Worm (Caenorhabditis elegans): ENCODE measurements around the gene glb-3.

Gene glb-3

DNA sequence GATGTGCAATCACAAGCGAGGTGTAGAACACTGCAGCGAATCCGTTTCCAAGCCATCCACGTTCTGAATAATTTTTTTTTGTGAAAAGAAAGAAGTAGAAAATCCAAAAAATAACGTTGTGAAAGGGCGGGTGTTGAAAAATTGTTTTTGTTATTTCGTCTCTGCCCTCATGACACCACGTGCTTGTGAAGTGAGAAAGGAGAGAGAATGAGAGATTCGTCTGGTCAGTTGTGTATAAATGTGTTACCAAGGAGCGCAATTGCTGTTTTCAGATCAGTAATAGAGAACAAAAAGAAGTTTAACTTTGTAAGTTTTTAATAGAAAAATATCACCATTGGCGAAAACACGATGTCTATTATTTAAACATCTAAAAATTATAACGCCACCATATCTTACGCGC, 13.1 kb upstream of the glb-3 start:
- no peak for TF ChIP-seq pqm-1 (tag; optimal IDR thresholded peaks at IDR 0.05)
- no peak for TF ChIP-seq K09A11.1 (tag; optimal IDR thresholded peaks at IDR 0.05; ENCODE audit: insufficient read depth)
- TF ChIP-seq nhr-232 (tag; optimal IDR thresholded peaks at IDR 0.05) = no peak
- no peak for TF ChIP-seq tbx-7 (tag; optimal IDR thresholded peaks at IDR 0.05)
- TF ChIP-seq ahr-1 (tag; optimal IDR thresholded peaks at IDR 0.05) = no peak
- peak; percentile 81 for TF ChIP-seq hlh-30 (tag; optimal IDR thresholded peaks at IDR 0.05; ENCODE audit: insufficient read depth)
- TF ChIP-seq sdc-2 (tag; optimal IDR thresholded peaks at IDR 0.05) = no peak
- TF ChIP-seq unc-42 (tag; optimal IDR thresholded peaks at IDR 0.05) = peak; percentile 77
- TF ChIP-seq pha-4 (tag; optimal IDR thresholded peaks at IDR 0.05) = no peak

DNA sequence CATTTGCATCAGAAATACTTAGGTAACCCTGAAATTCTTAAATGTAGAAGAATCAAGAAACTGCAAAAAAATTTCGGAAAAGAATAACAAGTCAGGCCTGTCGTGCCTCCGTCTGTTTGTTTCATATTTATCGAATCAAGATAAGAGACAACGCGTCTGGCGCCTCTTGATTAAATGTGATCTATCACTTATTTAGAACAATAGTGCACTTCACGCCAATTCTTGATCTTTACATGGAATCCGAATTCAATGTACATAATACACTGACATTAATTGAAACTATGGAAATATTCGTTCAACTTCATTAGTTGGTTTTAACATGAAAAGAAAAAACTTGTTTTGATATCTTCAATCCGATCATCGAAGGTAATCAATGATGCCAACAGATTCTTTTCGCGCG, 11.9 kb upstream of the glb-3 start, which contains the start of gene mboa-2:
Gene mboa-2, minus strand, starts transcription at position 28 of the 400 bp plus-strand sequence.
- TF ChIP-seq ceh-18 (tag; optimal IDR thresholded peaks at IDR 0.05) = no peak
- TF ChIP-seq K09A11.1 (tag; optimal IDR thresholded peaks at IDR 0.05; ENCODE audit: insufficient read depth) = no peak
- no peak for TF ChIP-seq ttx-3 (tag; optimal IDR thresholded peaks at IDR 0.05)
- no peak for TF ChIP-seq unc-3 (GFP tag; conservative IDR thresholded peaks at IDR 0.05)
- no peak for TF ChIP-seq unc-3 (tag; optimal IDR thresholded peaks at IDR 0.05)
- TF ChIP-seq pag-3 (tag; optimal IDR thresholded peaks at IDR 0.05; ENCODE audit: borderline replicate concordance) = no peak
- no peak for TF ChIP-seq syd-9 (tag; optimal IDR thresholded peaks at IDR 0.05)
- no peak for TF ChIP-seq ets-4 (tag; optimal IDR thresholded peaks at IDR 0.05)
- TF ChIP-seq ztf-16 (tag; optimal IDR thresholded peaks at IDR 0.05) = no peak
- TF ChIP-seq tbx-2 (tag; optimal IDR thresholded peaks at IDR 0.05) = no peak

DNA sequence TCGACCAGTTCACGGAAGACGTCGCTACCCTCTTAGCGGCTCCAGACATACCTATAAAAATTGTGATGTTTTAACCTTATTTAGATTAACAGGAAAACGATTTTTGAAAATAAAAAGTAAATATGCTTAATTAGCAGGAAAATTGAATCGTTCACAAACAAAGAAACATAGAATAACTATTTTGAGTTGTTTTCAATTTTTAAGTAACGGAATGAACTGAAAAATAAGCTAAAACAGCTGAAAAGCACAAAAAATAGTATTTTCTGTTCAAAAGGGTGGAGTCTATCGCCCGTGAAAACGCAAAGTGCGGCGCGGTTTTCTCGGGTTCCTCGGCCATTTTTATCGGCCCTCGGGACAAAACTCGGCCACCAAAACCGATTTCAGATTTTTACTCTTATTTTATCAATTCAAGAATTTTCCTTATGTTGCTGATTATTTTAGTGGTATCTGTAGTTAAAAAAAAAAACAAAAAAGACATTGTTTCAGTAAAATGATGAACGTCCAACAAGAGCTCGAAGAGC, 10.5 kb upstream of the glb-3 start, which contains the start of the genes atp-5 and lmtr-3:
Gene atp-5, minus strand, starts transcription at position 51 of the 521 bp plus-strand sequence.
Gene lmtr-3, plus strand, starts transcription at position 370 of the 521 bp plus-strand sequence.
- peak; percentile 88 for TF ChIP-seq ets-4 (tag; optimal IDR thresholded peaks at IDR 0.05)
- TF ChIP-seq sdc-2 (tag; optimal IDR thresholded peaks at IDR 0.05) = no peak
- TF ChIP-seq C38D4.7 (GFP tag; optimal IDR thresholded peaks at IDR 0.05) = no peak
- TF ChIP-seq rnt-1 (tag; optimal IDR thresholded peaks at IDR 0.05) = peak; percentile 74
- TF ChIP-seq pqm-1 (tag; optimal IDR thresholded peaks at IDR 0.05) = peak; percentile 8
- peak; percentile 25 for TF ChIP-seq unc-42 (tag; optimal IDR thresholded peaks at IDR 0.05)
- TF ChIP-seq ceh-18 (tag; optimal IDR thresholded peaks at IDR 0.05) = peak; percentile 45
- peak; percentile 9 for TF ChIP-seq fax-1 (tag; optimal IDR thresholded peaks at IDR 0.05)
- TF ChIP-seq hlh-30 (tag; optimal IDR thresholded peaks at IDR 0.05; ENCODE audit: insufficient read depth) = peak; percentile 16
- TF ChIP-seq elt-2 (tag; optimal IDR thresholded peaks at IDR 0.05) = peak; percentile 60
- no peak for TF ChIP-seq ceh-19 (GFP tag; optimal IDR thresholded peaks at IDR 0.05)
- TF ChIP-seq odd-2 (tag; optimal IDR thresholded peaks at IDR 0.05) = no peak
- no peak for TF ChIP-seq pax-1 (tag; optimal IDR thresholded peaks at IDR 0.05)
- no peak for TF ChIP-seq ceh-6 (GFP tag; optimal IDR thresholded peaks at IDR 0.05)
- peak; percentile 97 for TF ChIP-seq ceh-31 (tag; optimal IDR thresholded peaks at IDR 0.05)
- TF ChIP-seq unc-86 (tag; optimal IDR thresholded peaks at IDR 0.05) = no peak
- peak; percentile 77 for TF ChIP-seq mec-3 (tag; optimal IDR thresholded peaks at IDR 0.05; ENCODE audit: borderline replicate concordance)
- no peak for TF ChIP-seq nhr-232 (tag; optimal IDR thresholded peaks at IDR 0.05)
- no peak for TF ChIP-seq unc-55 (GFP tag; optimal IDR thresholded peaks at IDR 0.05)
- TF ChIP-seq npax-4 (tag; optimal IDR thresholded peaks at IDR 0.05) = no peak
- TF ChIP-seq F13H6.1 (tag; optimal IDR thresholded peaks at IDR 0.05) = peak; percentile 50
- TF ChIP-seq pros-1 (tag; optimal IDR thresholded peaks at IDR 0.05) = no peak
- peak; percentile 80 for TF ChIP-seq tbx-7 (tag; optimal IDR thresholded peaks at IDR 0.05)
- TF ChIP-seq pha-2 (tag; optimal IDR thresholded peaks at IDR 0.05) = no peak
- TF ChIP-seq ceh-48 (tag; optimal IDR thresholded peaks at IDR 0.05) = no peak
- no peak for TF ChIP-seq ttx-3 (tag; optimal IDR thresholded peaks at IDR 0.05)
- TF ChIP-seq ceh-30 (tag; optimal IDR thresholded peaks at IDR 0.05) = no peak
- peak; percentile 92 for TF ChIP-seq C08G9.2 (tag; optimal IDR thresholded peaks at IDR 0.05)
- no peak for TF ChIP-seq syd-9 (tag; optimal IDR thresholded peaks at IDR 0.05)
- no peak for TF ChIP-seq pha-4 (tag; optimal IDR thresholded peaks at IDR 0.05)
- TF ChIP-seq ceh-2 (tag; optimal IDR thresholded peaks at IDR 0.05) = peak; percentile 89
- peak; percentile 78 for TF ChIP-seq ref-2 (tag; optimal IDR thresholded peaks at IDR 0.05)
- TF ChIP-seq fkh-6 (tag; optimal IDR thresholded peaks at IDR 0.05) = peak; percentile 68
- TF ChIP-seq ceh-45 (GFP tag; IDR thresholded peaks at IDR 0.05) = no peak
- no peak for TF ChIP-seq ceh-24 (tag; optimal IDR thresholded peaks at IDR 0.05)
- TF ChIP-seq fkh-10 (GFP tag; optimal IDR thresholded peaks at IDR 0.05) = no peak
- no peak for TF ChIP-seq hlh-13 (GFP tag; optimal IDR thresholded peaks at IDR 0.05)
- TF ChIP-seq ceh-9 (tag; optimal IDR thresholded peaks at IDR 0.05) = no peak
- TF ChIP-seq madf-2 (tag; optimal IDR thresholded peaks at IDR 0.05) = no peak
- peak; percentile 37 for TF ChIP-seq ceh-34 (tag; optimal IDR thresholded peaks at IDR 0.05)
